Fruit fly (Drosophila melanogaster): ENCODE measurements around the gene Msr-110.

Msr-110 gene

dm6 chr3L:5609493-5609892, 32.3 kb upstream of the Msr-110 start (continued):
- no peak for TF ChIP-seq CG9817 (tag; optimal IDR thresholded peaks at IDR 0.05)
- TF ChIP-seq Dek (tag; optimal IDR thresholded peaks at IDR 0.05) = no peak
- peak; percentile 63 for TF ChIP-seq CG11504 (tag; optimal IDR thresholded peaks at IDR 0.05)
- peak; percentile 22 for TF ChIP-seq Oli (tag; optimal IDR thresholded peaks at IDR 0.05)
- no peak for TF ChIP-seq Med (GFP tag)
- TF ChIP-seq CG8089 (GFP tag; optimal IDR thresholded peaks at IDR 0.05) = no peak
- no peak for TF ChIP-seq C15 (GFP tag; IDR thresholded peaks at IDR 0.05)
- peak; percentile 34 for TF ChIP-seq CG12391 (tag; optimal IDR thresholded peaks at IDR 0.05)
- TF ChIP-seq CG14965 (GFP tag; optimal IDR thresholded peaks at IDR 0.05; ENCODE audit: borderline replicate concordance) = no peak
- peak; percentile 32; the same call in 1 of the 3 replicates for TF ChIP-seq ci (GFP tag; IDR thresholded peaks at IDR 0.05)
- no peak for TF ChIP-seq CG12744 (GFP tag; optimal IDR thresholded peaks at IDR 0.05)
- TF ChIP-seq CG2712 (tag; optimal IDR thresholded peaks at IDR 0.05) = peak; percentile 56
- no peak for TF ChIP-seq CG16863 (GFP tag; optimal IDR thresholded peaks at IDR 0.05)
- TF ChIP-seq CG7745 (tag; optimal IDR thresholded peaks at IDR 0.05) = no peak
- TF ChIP-seq CG3281 (GFP tag; optimal IDR thresholded peaks at IDR 0.05) = no peak
- peak; percentile 8 for TF ChIP-seq az2 (GFP tag; optimal IDR thresholded peaks at IDR 0.05)
- TF ChIP-seq CG2678 (tag; optimal IDR thresholded peaks at IDR 0.05) = peak; percentile 31
- no peak for TF ChIP-seq Doc2 (GFP tag; IDR thresholded peaks at IDR 0.05)
- TF ChIP-seq so (GFP tag; IDR thresholded peaks at IDR 0.05) = peak; percentile 44; the same call in 1 of the 3 replicates
- 0 out of 3 replicates have a peak, but pooled peaks have one; percentile 15 for TF ChIP-seq CG2889 (GFP tag; IDR thresholded peaks at IDR 0.05)
- no peak for TF ChIP-seq CG12659 (GFP tag; optimal IDR thresholded peaks at IDR 0.05)
- TF ChIP-seq wdn (GFP tag; IDR thresholded peaks at IDR 0.05) = no peak
- TF ChIP-seq chinmo (GFP tag; IDR thresholded peaks at IDR 0.05; ENCODE audit: partially characterized antibody) = no peak
- no peak for TF ChIP-seq sob (GFP tag; IDR thresholded peaks at IDR 0.05)
- no peak for TF ChIP-seq CG7987 (GFP tag; optimal IDR thresholded peaks at IDR 0.05)
- peak; percentile 5 for TF ChIP-seq Asciz (GFP tag; optimal IDR thresholded peaks at IDR 0.05)
- TF ChIP-seq Nf-YC (tag; optimal IDR thresholded peaks at IDR 0.05) = no peak
- no peak for TF ChIP-seq Dip2 (GFP tag; IDR thresholded peaks at IDR 0.05)
- 0 out of 2 replicates have a peak, but pooled peaks have one; percentile 26 for TF ChIP-seq CG14441 (GFP tag; IDR thresholded peaks at IDR 0.05)
- no peak for TF ChIP-seq CG30431 (GFP tag; optimal IDR thresholded peaks at IDR 0.05)
- TF ChIP-seq luna (GFP tag; optimal IDR thresholded peaks at IDR 0.05) = no peak
- TF ChIP-seq CG13775 (GFP tag; optimal IDR thresholded peaks at IDR 0.05) = no peak
- no peak for TF ChIP-seq jigr1 (GFP tag; IDR thresholded peaks at IDR 0.05)
- no peak for TF ChIP-seq CG1024 (GFP tag; IDR thresholded peaks at IDR 0.05)
- TF ChIP-seq mirr (GFP tag; optimal IDR thresholded peaks at IDR 0.05) = no peak
- no peak for TF ChIP-seq NC2β (GFP tag; optimal IDR thresholded peaks at IDR 0.05)
- TF ChIP-seq nom (GFP tag; optimal IDR thresholded peaks at IDR 0.05) = no peak
- TF ChIP-seq phol (tag; optimal IDR thresholded peaks at IDR 0.05) = peak; percentile 47
- no peak for TF ChIP-seq hkb (optimal IDR thresholded peaks at IDR 0.05)
- peak; percentile 41; the same call in 1 of the 2 replicates for TF ChIP-seq hkb (GFP tag; IDR thresholded peaks at IDR 0.05)
- peak in 1 of 2 experiments; percentile 61 for TF ChIP-seq bsh (GFP tag; optimal IDR thresholded peaks at IDR 0.05)
- no peak for TF ChIP-seq ken (GFP tag; IDR thresholded peaks at IDR 0.05)
- TF ChIP-seq CG13296 (GFP tag; optimal IDR thresholded peaks at IDR 0.05) = no peak
- no peak for TF ChIP-seq hbn (GFP tag; IDR thresholded peaks at IDR 0.05; ENCODE audit: partially characterized antibody)
- TF ChIP-seq CG32532 (GFP tag; IDR thresholded peaks at IDR 0.05) = no peak
- TF ChIP-seq Gsc (GFP tag; IDR thresholded peaks at IDR 0.05) = no peak
- TF ChIP-seq fd96Cb (tag; optimal IDR thresholded peaks at IDR 0.05) = peak; percentile 6
- TF ChIP-seq Atf6 (GFP tag; IDR thresholded peaks at IDR 0.05) = no peak
- TF ChIP-seq CG6175 (GFP tag; IDR thresholded peaks at IDR 0.05) = no peak
- peak; percentile 29 for TF ChIP-seq Xbp1 (GFP tag; optimal IDR thresholded peaks at IDR 0.05)
- no peak for TF ChIP-seq Adf1 (GFP tag; IDR thresholded peaks at IDR 0.05)
- TF ChIP-seq D19B (GFP tag; optimal IDR thresholded peaks at IDR 0.05) = no peak
